Worm (Caenorhabditis elegans) whole organism, early embryonic: ENCODE results near the gene F41C6.6.

Experiments
- B0310.2 ChIP-seq: sonication (generic microtip); optimal IDR thresholded peaks from 2 replicates; lab custom pipeline; 2016; ENCODE audit warnings: mild to moderate bottlenecking, missing genetic modification characterization, missing compliant biosample characterization
- F13C5.2 ChIP-seq: sonication (generic microtip); optimal IDR thresholded peaks from 2 replicates; lab custom pipeline; 2017; ENCODE audit warnings: mild to moderate bottlenecking, missing genetic modification characterization, inconsistent platforms, missing compliant biosample characterization
- ama-1 ChIP-seq: fragments of 150-350 bp; optimal IDR thresholded peaks from 2 replicates; lab custom pipeline; 2014
- ceh-13 ChIP-seq: fragments of 200-800 bp; sonication (Bioruptor generic); optimal IDR thresholded peaks from 2 replicates; lab custom pipeline; 2018; ENCODE audit warnings: mild to moderate bottlenecking, missing genetic modification characterization, missing compliant biosample characterization
- ets-7 ChIP-seq: sonication (generic microtip); optimal IDR thresholded peaks from 2 replicates; lab custom pipeline; 2016; ENCODE audit warnings: missing genotype, missing genetic modification characterization, missing compliant biosample characterization
- hmg-4 ChIP-seq: fragments of 200-800 bp; sonication (Bioruptor generic); optimal IDR thresholded peaks from 2 replicates; lab custom pipeline; 2018; ENCODE audit warnings: mild to moderate bottlenecking, missing genetic modification characterization, missing compliant biosample characterization
- scrt-1 ChIP-seq: fragments of 200-800 bp; sonication (Bioruptor generic); IDR thresholded peaks from 2 replicates; pipeline ENCODE4 v1.3.6; 2022; ENCODE audit warnings: missing genetic modification characterization, missing compliant biosample characterization
- sea-1 ChIP-seq: fragments of 200-800 bp; sonication (Bioruptor generic); conservative IDR thresholded peaks from 2 replicates; pipeline ENCODE4 v1.3.6; 2022; ENCODE audit warnings: missing genetic modification characterization, missing compliant biosample characterization
- tra-4 ChIP-seq: sonication (generic microtip); optimal IDR thresholded peaks from 2 replicates; lab custom pipeline; 2017; ENCODE audit warnings: missing genetic modification characterization, missing compliant biosample characterization

DNA sequence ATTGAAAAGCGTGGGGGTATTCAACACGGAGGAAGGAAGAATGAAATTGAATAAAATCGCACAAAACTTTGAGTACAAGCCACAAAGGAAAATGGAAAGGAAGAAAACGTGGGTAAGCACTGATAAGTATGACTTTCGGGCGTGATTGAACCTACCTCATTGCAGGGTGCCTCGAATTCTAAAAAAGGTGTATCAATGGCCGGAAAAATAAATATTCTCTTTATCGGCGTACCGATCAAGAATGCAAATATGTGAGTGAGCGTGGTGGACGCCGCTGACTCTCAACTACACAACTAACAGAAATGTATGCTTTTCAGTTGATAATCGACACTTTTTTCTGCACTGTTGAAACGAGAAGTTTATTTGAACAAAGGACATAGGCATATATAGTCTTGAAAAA, 42.8 kb upstream of the F41C6.6 start, which contains the start of gene otpl-3:
- TF ChIP-seq sea-1 (GFP tag; lab: Robert Waterston, UW), result no peak
- TF ChIP-seq tra-4, result no peak
- TF ChIP-seq scrt-1 (GFP tag; lab: Robert Waterston, UW), result no peak
- no peak for TF ChIP-seq ets-7
- no peak for TF ChIP-seq hmg-4 (GFP tag; lab: Kevin White, UChicago)
- TF ChIP-seq ceh-13 (GFP tag; lab: Kevin White, UChicago), result no peak
- no peak for TF ChIP-seq B0310.2
- no peak for TF ChIP-seq ama-1
- TF ChIP-seq F13C5.2 (tag; lab: Kevin White, UChicago), result no peak
